Fruit fly (Drosophila melanogaster) whole organism, prepupa: ENCODE measurements around the gene CG12155.

ENCODE experiments used
- CG10631 ChIP-seq: fragments of 200-800 bp; sonication (Bioruptor generic); optimal IDR thresholded peaks from 2 replicates; lab custom pipeline; 2016; ENCODE audit warnings: missing biosample characterization, missing genetic modification characterization
- CG10669 ChIP-seq: fragments of 200-800 bp; sonication (Bioruptor generic); optimal IDR thresholded peaks from 3 replicates; lab custom pipeline; 2018; ENCODE audit warnings: missing biosample characterization, mild to moderate bottlenecking, missing genetic modification characterization, moderate library complexity
- CG11762 ChIP-seq: fragments of 200-800 bp; sonication (Bioruptor generic); optimal IDR thresholded peaks from 3 replicates; lab custom pipeline; 2016; ENCODE audit warnings: missing biosample characterization, missing genetic modification characterization; ENCODE audit not compliant: insufficient read depth
- CG15336 ChIP-seq: fragments of 200-800 bp; sonication (Bioruptor generic); IDR thresholded peaks from 2 replicates; pipeline ENCODE4 v1.3.6; 2022; ENCODE audit warnings: missing biosample characterization, missing genetic modification characterization
- CG3032 ChIP-seq: fragments of 200-800 bp; optimal IDR thresholded peaks from 2 replicates; lab custom pipeline; 2019; ENCODE audit warnings: missing biosample characterization, mild to moderate bottlenecking, missing genetic modification characterization, moderate library complexity
- CG31627 ChIP-seq: fragments of 200-800 bp; sonication (Bioruptor generic); optimal IDR thresholded peaks from 3 replicates; lab custom pipeline; 2016; ENCODE audit warnings: missing biosample characterization, missing genetic modification characterization
- CG32006 ChIP-seq: fragments of 200-800 bp; sonication (Bioruptor generic); optimal IDR thresholded peaks from 3 replicates; lab custom pipeline; 2017; ENCODE audit warnings: missing biosample characterization, mild to moderate bottlenecking, missing genetic modification characterization
- CG34406 ChIP-seq: fragments of 200-800 bp; sonication (Bioruptor generic); optimal IDR thresholded peaks from 3 replicates; lab custom pipeline; 2016; ENCODE audit warnings: missing biosample characterization, missing genetic modification characterization
- CG3919 ChIP-seq: fragments of 200-800 bp; sonication (Bioruptor generic); optimal IDR thresholded peaks from 3 replicates; lab custom pipeline; 2016; ENCODE audit warnings: missing biosample characterization, missing genetic modification characterization
- CG4318 ChIP-seq: fragments of 200-800 bp; sonication (Bioruptor generic); optimal IDR thresholded peaks from 3 replicates; lab custom pipeline; 2017; ENCODE audit warnings: missing biosample characterization, mild to moderate bottlenecking, missing genetic modification characterization
- CG6163 ChIP-seq: fragments of 200-800 bp; sonication (Bioruptor generic); IDR thresholded peaks from 3 replicates; pipeline ENCODE4 v1.3.6; 2022; ENCODE audit warnings: missing biosample characterization, missing genetic modification characterization
- CG6276 ChIP-seq: fragments of 200-800 bp; sonication (Bioruptor generic); optimal IDR thresholded peaks from 2 replicates; lab custom pipeline; 2017; ENCODE audit warnings: missing biosample characterization, mild to moderate bottlenecking, missing genetic modification characterization
- CG6792 ChIP-seq: fragments of 200-800 bp; sonication (Bioruptor generic); optimal IDR thresholded peaks from 3 replicates; lab custom pipeline; 2016; ENCODE audit warnings: missing biosample characterization, missing genetic modification characterization
- CG6808 ChIP-seq: fragments of 200-800 bp; sonication (Bioruptor generic); optimal IDR thresholded peaks from 3 replicates; lab custom pipeline; 2017; ENCODE audit warnings: missing biosample characterization, missing genetic modification characterization, mild to moderate bottlenecking, moderate library complexity, missing genetic modification reagents
- CG6854 ChIP-seq: fragments of 200-800 bp; sonication (Bioruptor generic); optimal IDR thresholded peaks from 2 replicates; lab custom pipeline; 2017; ENCODE audit warnings: missing biosample characterization, mild to moderate bottlenecking, missing genetic modification characterization
- CG8119 ChIP-seq: fragments of 200-800 bp; sonication (Bioruptor generic); IDR thresholded peaks from 3 replicates; pipeline ENCODE4 v1.3.6; 2022; ENCODE audit warnings: missing biosample characterization, missing genetic modification characterization
- CG8319 ChIP-seq: fragments of 200-800 bp; sonication (Bioruptor generic); optimal IDR thresholded peaks from 3 replicates; lab custom pipeline; 2016; ENCODE audit warnings: missing biosample characterization, missing genetic modification characterization
- CG8632 ChIP-seq: fragments of 200-800 bp; sonication (Bioruptor generic); optimal IDR thresholded peaks from 3 replicates; lab custom pipeline; 2016; ENCODE audit warnings: missing biosample characterization, missing genetic modification characterization
- CG9139 ChIP-seq: fragments of 200-800 bp; sonication (Bioruptor generic); optimal IDR thresholded peaks from 3 replicates; lab custom pipeline; 2017; ENCODE audit warnings: missing biosample characterization, mild to moderate bottlenecking, missing genetic modification characterization
- Eip75B ChIP-seq: fragments of 200-800 bp; sonication (Bioruptor generic); optimal IDR thresholded peaks from 3 replicates; lab custom pipeline; 2016; ENCODE audit warnings: missing biosample characterization, missing genetic modification characterization
- Eip78C ChIP-seq: fragments of 200-800 bp; sonication (Bioruptor generic); peaks from one replicate; lab custom pipeline; 2016; ENCODE audit warnings: missing biosample characterization, missing genetic modification characterization
- Gug ChIP-seq: fragments of 200-800 bp; sonication (Bioruptor generic); IDR thresholded peaks from 2 replicates; pipeline ENCODE4 v1.3.6; 2022; ENCODE audit warnings: missing biosample characterization, missing genetic modification characterization
- Hr39 ChIP-seq: fragments of 200-800 bp; sonication (Bioruptor generic); optimal IDR thresholded peaks from 2 replicates; lab custom pipeline; 2016; ENCODE audit warnings: missing biosample characterization, missing genetic modification characterization
- Hr4 ChIP-seq: fragments of 200-800 bp; sonication (Bioruptor generic); optimal IDR thresholded peaks from 3 replicates; lab custom pipeline; 2016; ENCODE audit warnings: missing biosample characterization, missing genetic modification characterization
- Met ChIP-seq: fragments of 200-800 bp; sonication (Bioruptor generic); optimal IDR thresholded peaks from 3 replicates; lab custom pipeline; 2016; ENCODE audit warnings: missing biosample characterization, missing genetic modification characterization
- OdsH ChIP-seq: fragments of 200-800 bp; sonication (Bioruptor generic); optimal IDR thresholded peaks from 3 replicates; lab custom pipeline; 2016; ENCODE audit warnings: missing biosample characterization, missing genetic modification characterization
- Smox ChIP-seq: fragments of 200-800 bp; sonication (Bioruptor generic); optimal IDR thresholded peaks from 3 replicates; lab custom pipeline; 2016; ENCODE audit warnings: missing biosample characterization, missing genetic modification characterization
- Sox15 ChIP-seq: fragments of 200-800 bp; sonication (Bioruptor generic); optimal IDR thresholded peaks from 3 replicates; lab custom pipeline; 2016; ENCODE audit warnings: missing biosample characterization, missing genetic modification characterization
- achi ChIP-seq: fragments of 200-800 bp; sonication (Bioruptor generic); optimal IDR thresholded peaks from 3 replicates; lab custom pipeline; 2016; ENCODE audit warnings: missing biosample characterization, missing genetic modification characterization
- dac ChIP-seq: fragments of 200-800 bp; sonication (Bioruptor generic); optimal IDR thresholded peaks from 2 replicates; lab custom pipeline; 2017; ENCODE audit warnings: missing biosample characterization, mild to moderate bottlenecking, missing genetic modification characterization
- dsx ChIP-seq: fragments of 200-800 bp; optimal IDR thresholded peaks from 3 replicates; lab custom pipeline; 2019; ENCODE audit warnings: missing biosample characterization, mild to moderate bottlenecking, missing genetic modification characterization, moderate library complexity; ENCODE audit not compliant: poor library complexity, severe bottlenecking
- eg ChIP-seq: fragments of 200-800 bp; sonication (Bioruptor generic); IDR thresholded peaks from 3 replicates; pipeline ENCODE4 v1.3.6; 2022; ENCODE audit warnings: missing biosample characterization, missing genetic modification characterization
- esn ChIP-seq: fragments of 200-800 bp; sonication (Bioruptor generic); optimal IDR thresholded peaks from 2 replicates; lab custom pipeline; 2016; ENCODE audit warnings: missing biosample characterization, mild to moderate bottlenecking, missing genetic modification characterization, moderate library complexity
- fd59A ChIP-seq: fragments of 200-800 bp; sonication (Bioruptor generic); optimal IDR thresholded peaks from 2 replicates; lab custom pipeline; 2017; ENCODE audit warnings: missing biosample characterization, mild to moderate bottlenecking, missing genetic modification characterization, missing genetic modification reagents
- fkh ChIP-seq: fragments of 200-800 bp; sonication (Bioruptor generic); optimal IDR thresholded peaks from 3 replicates; lab custom pipeline; 2017; ENCODE audit warnings: missing biosample characterization, mild to moderate bottlenecking, missing genetic modification characterization, moderate library complexity
- net ChIP-seq: fragments of 200-800 bp; sonication (Bioruptor generic); optimal IDR thresholded peaks from 3 replicates; lab custom pipeline; 2016; ENCODE audit warnings: missing biosample characterization, missing genetic modification characterization
- pdm3 ChIP-seq: fragments of 200-800 bp; sonication (Bioruptor generic); optimal IDR thresholded peaks from 3 replicates; lab custom pipeline; 2016; ENCODE audit warnings: missing biosample characterization, missing genetic modification characterization
- salr ChIP-seq, 2 experiments: fragments of 200-800 bp; sonication (Bioruptor generic); optimal IDR thresholded peaks; 3 replicates each; lab custom pipeline; 2016 to 2018; ENCODE audit warnings: missing biosample characterization in 2 of 2, missing genetic modification characterization in 2 of 2, mild to moderate bottlenecking in 1 of 2
- spab ChIP-seq: fragments of 200-800 bp; sonication (Bioruptor generic); optimal IDR thresholded peaks from 2 replicates; lab custom pipeline; 2017; ENCODE audit warnings: missing biosample characterization, mild to moderate bottlenecking, missing genetic modification characterization, missing genetic modification reagents
- ss ChIP-seq, 2 experiments: fragments of 200-800 bp; sonication (Bioruptor generic); optimal IDR thresholded peaks; 2 replicates in 1 of 2; 3 replicates in 1 of 2; lab custom pipeline; 2017 to 2018; ENCODE audit warnings: mild to moderate bottlenecking in 2 of 2, missing biosample characterization in 2 of 2, missing genetic modification characterization in 2 of 2, moderate library complexity in 1 of 2
- svp ChIP-seq: fragments of 200-800 bp; sonication (Bioruptor generic); peaks from one replicate; lab custom pipeline; 2016; ENCODE audit warnings: missing biosample characterization, missing genetic modification characterization
- topi ChIP-seq: fragments of 200-800 bp; sonication (Bioruptor generic); optimal IDR thresholded peaks from 3 replicates; lab custom pipeline; 2016; ENCODE audit warnings: missing biosample characterization, missing genetic modification characterization

CG12155 gene

DNA sequence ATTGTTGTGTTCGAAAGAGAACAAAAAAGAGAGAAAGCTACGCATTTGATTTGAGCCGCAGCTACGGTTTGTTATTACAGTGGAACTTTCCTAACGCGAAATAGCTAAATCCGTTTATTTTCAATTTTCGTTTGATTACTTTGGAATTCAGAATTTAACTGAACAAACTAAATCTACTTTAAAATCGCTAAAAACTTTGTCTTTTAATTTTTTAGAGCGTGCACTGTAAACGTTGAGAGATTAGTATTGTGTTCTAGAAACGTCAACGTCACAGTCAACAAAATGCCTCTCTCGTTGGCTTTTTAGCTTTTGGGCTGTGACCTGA is 35.9 kb upstream of the CG12155 start (continued):
- TF ChIP-seq net (GFP tag; lab: Kevin White, UChicago) (peak; percentile 23), CG10631 (GFP tag; lab: Kevin White, UChicago) (peak; percentile 64), CG8632 (GFP tag; lab: Kevin White, UChicago) (peak; percentile 53), CG8319 (GFP tag; lab: Kevin White, UChicago) (no peak), CG6276 (no peak), achi (GFP tag; lab: Kevin White, UChicago) (peak; percentile 69), Eip75B (peak; percentile 54), CG10669 (GFP tag; lab: Kevin White, UChicago) (peak; percentile 46), CG31627 (GFP tag; lab: Kevin White, UChicago) (peak; percentile 71), CG32006 (GFP tag; lab: Kevin White, UChicago) (peak; percentile 75), ss (GFP tag; optimal IDR thresholded peaks at IDR 0.05; lab: Kevin White, UChicago) (no peak), CG9139 (GFP tag; lab: Kevin White, UChicago) (no peak), CG6808 (GFP tag; lab: Kevin White, UChicago) (no peak), dsx (GFP tag; lab: Kevin White, UChicago) (no peak)

DNA sequence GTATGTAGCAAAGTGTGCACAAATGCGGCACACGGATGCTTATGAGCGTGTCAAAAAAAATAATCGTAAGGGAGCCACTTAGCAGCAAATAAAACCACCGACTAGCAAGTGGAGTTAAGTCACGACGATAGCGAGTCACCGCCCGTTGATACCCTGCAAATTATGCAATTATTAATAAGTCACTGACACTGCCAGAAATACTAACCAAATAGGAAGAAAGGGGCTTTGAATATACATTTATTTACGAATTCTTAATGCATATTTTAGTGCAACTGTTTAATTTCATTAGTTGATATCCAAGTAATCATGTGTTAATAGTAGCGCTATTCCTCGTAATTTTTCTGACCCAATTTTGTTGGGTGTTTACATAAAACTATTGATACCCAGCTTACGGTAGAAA is 35.1 kb upstream of the CG12155 start:
- TF ChIP-seq CG32006 (GFP tag; lab: Kevin White, UChicago) (peak; percentile 23), CG10631 (GFP tag; lab: Kevin White, UChicago) (no peak), OdsH (no peak), CG6163 (GFP tag; lab: Robert Waterston, UW) (no peak), topi (GFP tag; lab: Kevin White, UChicago) (no peak), Hr4 (GFP tag; lab: Kevin White, UChicago) (peak; percentile 36), Sox15 (GFP tag; lab: Kevin White, UChicago) (no peak), CG6808 (GFP tag; lab: Kevin White, UChicago) (no peak), dsx (GFP tag; lab: Kevin White, UChicago) (no peak), CG10669 (GFP tag; lab: Kevin White, UChicago) (no peak), fkh (GFP tag; lab: Kevin White, UChicago) (peak; percentile 34), CG8632 (GFP tag; lab: Kevin White, UChicago) (no peak), CG9139 (GFP tag; lab: Kevin White, UChicago) (no peak)
- TF ChIP-seq, all 60 proteins: peak for 3

DNA sequence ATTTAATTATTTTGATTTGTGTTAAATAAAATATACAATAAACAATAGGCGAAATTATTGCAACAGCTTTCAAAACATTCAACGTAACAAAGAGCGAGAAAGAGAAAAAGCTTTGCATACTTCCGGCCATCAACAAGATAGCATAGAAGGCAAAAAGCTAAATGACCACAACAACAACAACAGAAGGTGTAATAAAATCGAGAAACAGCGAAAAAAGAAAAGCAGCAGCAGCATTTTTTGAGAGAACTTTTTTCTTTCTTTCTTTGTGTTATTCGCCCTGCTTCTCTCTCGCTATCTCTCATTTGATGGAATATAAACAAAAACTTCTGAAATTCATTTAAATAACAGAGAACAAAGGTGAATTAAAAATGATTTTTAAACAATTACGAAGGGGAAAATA is 34.3 kb upstream of the CG12155 start:
- TF ChIP-seq Eip78C (GFP tag; lab: Kevin White, UChicago) (peak; percentile 16), Gug (GFP tag; lab: Robert Waterston, UW) (no peak), CG6276 (no peak), eg (GFP tag; lab: Robert Waterston, UW) (0 out of 3 replicates have a peak, but pooled peaks have one; percentile 15), CG11762 (GFP tag; lab: Kevin White, UChicago) (no peak), Hr39 (GFP tag; lab: Kevin White, UChicago) (no peak), CG10631 (GFP tag; lab: Kevin White, UChicago) (no peak), svp (GFP tag; lab: Kevin White, UChicago) (no peak), Smox (GFP tag; lab: Kevin White, UChicago) (no peak), CG15336 (GFP tag; lab: Robert Waterston, UW) (peak; percentile 27; the same call in 1 of the 2 replicates), fd59A (GFP tag; lab: Kevin White, UChicago) (no peak), CG8319 (GFP tag; lab: Kevin White, UChicago) (no peak), Met (no peak), CG3919 (GFP tag; lab: Kevin White, UChicago) (no peak)

DNA sequence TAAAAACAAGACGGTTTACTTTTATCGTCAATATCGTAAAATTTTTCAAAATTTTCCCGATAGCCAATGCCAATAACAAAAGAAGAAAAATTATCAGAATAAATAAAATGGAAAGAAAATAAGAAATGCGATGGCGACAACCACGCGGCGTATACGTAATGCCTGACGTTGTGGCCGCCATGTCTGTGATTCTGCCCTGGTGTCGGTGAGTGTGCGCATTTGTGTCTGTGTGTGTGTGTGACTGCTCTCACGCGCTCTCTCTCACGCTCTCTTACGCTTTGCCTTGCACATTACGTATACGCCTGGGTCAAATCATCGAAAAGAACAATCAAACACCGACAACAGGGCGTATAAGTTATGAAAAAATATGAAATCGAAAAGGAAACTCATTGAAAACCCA is 33.7 kb upstream of the CG12155 start:
- no peak for TF ChIP-seq CG34406 (GFP tag; lab: Kevin White, UChicago)
- TF ChIP-seq OdsH = no peak
- TF ChIP-seq CG4318 (GFP tag; lab: Kevin White, UChicago) = no peak
- no peak for TF ChIP-seq CG3919 (GFP tag; lab: Kevin White, UChicago)
- peak; percentile 72 for TF ChIP-seq CG6854 (GFP tag; lab: Kevin White, UChicago)
- TF ChIP-seq fkh (GFP tag; lab: Kevin White, UChicago) = no peak
- TF ChIP-seq CG6276 = no peak
- peak; percentile 63 for TF ChIP-seq CG6808 (GFP tag; lab: Kevin White, UChicago)
- TF ChIP-seq pdm3 = no peak
- TF ChIP-seq dac (GFP tag; lab: Kevin White, UChicago) = no peak
- TF ChIP-seq Met = no peak
- TF ChIP-seq spab = no peak
- TF ChIP-seq svp (GFP tag; lab: Kevin White, UChicago) = peak; percentile 35
- TF ChIP-seq CG6792 (GFP tag; lab: Kevin White, UChicago) = no peak
- no peak for TF ChIP-seq esn (GFP tag; lab: Kevin White, UChicago)
- no peak for TF ChIP-seq CG10631 (GFP tag; lab: Kevin White, UChicago)
- peak; percentile 35 for TF ChIP-seq CG3032 (tag; lab: Kevin White, UChicago)
- no peak for TF ChIP-seq Smox (GFP tag; lab: Kevin White, UChicago)
- peak; percentile 76 for TF ChIP-seq Eip78C (GFP tag; lab: Kevin White, UChicago)
- TF ChIP-seq CG11762 (GFP tag; lab: Kevin White, UChicago) = no peak
- TF ChIP-seq Gug (GFP tag; lab: Robert Waterston, UW) = no peak
- peak; percentile 41 for TF ChIP-seq dsx (GFP tag; lab: Kevin White, UChicago)
- no peak for TF ChIP-seq net (GFP tag; lab: Kevin White, UChicago)
- peak in 1 of 2 experiments; percentile 40 for TF ChIP-seq salr (GFP tag; optimal IDR thresholded peaks at IDR 0.05; lab: Kevin White, UChicago)
- 0 out of 3 replicates have a peak, but pooled peaks have one; percentile 12 for TF ChIP-seq CG8119
